Fruit fly (Drosophila melanogaster) whole organism, embryonic: Measurements from ENCODE around the gene CG14300.
A peak's percentile ranks its signal among the peaks of the same experiment; 100 is the strongest.

ENCODE experiments used
- Abd-B ChIP-seq: fragments of 200-800 bp; sonication (Bioruptor generic); optimal IDR thresholded peaks from 2 replicates; lab custom pipeline; 2018; ENCODE audit warnings: missing biosample characterization, mild to moderate bottlenecking, missing genetic modification characterization, moderate library complexity
- Aef1 ChIP-seq: fragments of 200-800 bp; sonication (Bioruptor generic); IDR thresholded peaks from 3 replicates; pipeline ENCODE4 v1.3.6; 2022; ENCODE audit warnings: missing biosample characterization, missing genetic modification characterization
- BtbVII ChIP-seq: fragments of 200-800 bp; sonication (Bioruptor generic); optimal IDR thresholded peaks from 3 replicates; lab custom pipeline; 2017; ENCODE audit warnings: missing biosample characterization, mild to moderate bottlenecking, missing genetic modification characterization
- CG11560 ChIP-seq: fragments of 200-800 bp; sonication (Bioruptor generic); IDR thresholded peaks from 3 replicates; pipeline ENCODE4 v1.3.6; 2022; ENCODE audit warnings: missing biosample characterization, missing genetic modification characterization
- CG12219 ChIP-seq: fragments of 200-800 bp; sonication (Bioruptor generic); optimal IDR thresholded peaks from 3 replicates; lab custom pipeline; 2018; ENCODE audit warnings: missing biosample characterization, mild to moderate bottlenecking, missing genetic modification characterization
- CG14965 ChIP-seq: fragments of 200-800 bp; sonication (Bioruptor generic); optimal IDR thresholded peaks from 2 replicates; lab custom pipeline; 2016; ENCODE audit warnings: missing biosample characterization, missing genetic modification characterization, borderline replicate concordance
- CG15073 ChIP-seq: fragments of 200-800 bp; sonication (Bioruptor generic); optimal IDR thresholded peaks from 2 replicates; lab custom pipeline; 2016; ENCODE audit warnings: missing biosample characterization, missing genetic modification characterization
- CG1832 ChIP-seq: fragments of 200-800 bp; sonication (Bioruptor generic); optimal IDR thresholded peaks from 2 replicates; lab custom pipeline; 2017; ENCODE audit warnings: missing biosample characterization, mild to moderate bottlenecking, missing genetic modification characterization, inconsistent platforms
- CG18764 ChIP-seq: fragments of 200-800 bp; sonication (Bioruptor generic); optimal IDR thresholded peaks from 3 replicates; lab custom pipeline; 2016; ENCODE audit warnings: missing biosample characterization, missing genetic modification characterization
- CG31441 ChIP-seq: fragments of 200-800 bp; sonication (Bioruptor generic); IDR thresholded peaks from 2 replicates; pipeline ENCODE4 v1.3.6; 2022; ENCODE audit warnings: missing biosample characterization, missing genetic modification characterization
- CG34376 ChIP-seq: fragments of 200-800 bp; sonication (Bioruptor generic); optimal IDR thresholded peaks from 2 replicates; lab custom pipeline; 2018; ENCODE audit warnings: missing biosample characterization, mild to moderate bottlenecking, missing genetic modification characterization
- CG3726 ChIP-seq: fragments of 200-800 bp; sonication (Bioruptor generic); IDR thresholded peaks from 3 replicates; pipeline ENCODE4, ENCODE4 v1.3.6; 2022; ENCODE audit warnings: missing biosample characterization, missing genetic modification characterization
- CG6854 ChIP-seq: fragments of 200-800 bp; sonication (Bioruptor generic); optimal IDR thresholded peaks from 3 replicates; lab custom pipeline; 2017; ENCODE audit warnings: missing biosample characterization, mild to moderate bottlenecking, missing genetic modification characterization
- CG7556 ChIP-seq: fragments of 200-800 bp; sonication (Bioruptor generic); optimal IDR thresholded peaks from 2 replicates; lab custom pipeline; 2017; ENCODE audit warnings: missing biosample characterization, mild to moderate bottlenecking, missing genetic modification characterization
- CG9727 ChIP-seq: fragments of 200-800 bp; sonication (Bioruptor generic); optimal IDR thresholded peaks from 3 replicates; lab custom pipeline; 2017; ENCODE audit warnings: missing biosample characterization, mild to moderate bottlenecking, missing genetic modification characterization
- CkIIα-i1 ChIP-seq: fragments of 200-800 bp; sonication (Bioruptor generic); IDR thresholded peaks from 2 replicates; pipeline ENCODE4 v1.3.6; 2022; ENCODE audit warnings: missing biosample characterization, missing genetic modification characterization
- Drgx ChIP-seq: fragments of 200-800 bp; sonication (Bioruptor generic); IDR thresholded peaks from 2 replicates; pipeline ENCODE4 v1.3.6; 2022; ENCODE audit warnings: missing biosample characterization, missing genetic modification characterization
- Hr51 ChIP-seq, 2 experiments: fragments of 200-800 bp; sonication (Bioruptor generic); optimal IDR thresholded peaks; 2 replicates in 1 of 2; 3 replicates in 1 of 2; lab custom pipeline; 2016 to 2018; ENCODE audit warnings: missing biosample characterization in 2 of 2, missing genetic modification characterization in 2 of 2, mild to moderate bottlenecking in 1 of 2, moderate library complexity in 1 of 2
- Hr78 ChIP-seq, 2 experiments: fragments of 200-800 bp in 1 of 2; fragments of >200 bp in 1 of 2; sonication (Bioruptor generic) in 1 of 2; optimal IDR thresholded peaks; 2 replicates each; lab custom pipeline; 2017 to 2019; ENCODE audit warnings: missing biosample characterization in 2 of 2, missing genetic modification characterization in 2 of 2, mild to moderate bottlenecking in 1 of 2, moderate library complexity in 1 of 2
- Max ChIP-seq: fragments of 200-800 bp; sonication (Bioruptor generic); optimal IDR thresholded peaks from 2 replicates; lab custom pipeline; 2016; ENCODE audit warnings: missing biosample characterization, mild to moderate bottlenecking, missing genetic modification characterization
- NC2β ChIP-seq: fragments of 200-800 bp; sonication (Bioruptor generic); optimal IDR thresholded peaks from 2 replicates; lab custom pipeline; 2016; ENCODE audit warnings: missing biosample characterization, missing genetic modification characterization
- Optix ChIP-seq: fragments of 200-800 bp; sonication (Bioruptor generic); IDR thresholded peaks from 3 replicates; pipeline ENCODE4 v1.3.6; 2022; ENCODE audit warnings: missing biosample characterization, missing genetic modification characterization
- PHDP ChIP-seq: fragments of 200-800 bp; sonication (Bioruptor generic); optimal IDR thresholded peaks from 3 replicates; lab custom pipeline; 2018; ENCODE audit warnings: missing biosample characterization, mild to moderate bottlenecking, missing genetic modification characterization, moderate library complexity
- Six4 ChIP-seq: fragments of 200-800 bp; sonication (Bioruptor generic); optimal IDR thresholded peaks from 2 replicates; lab custom pipeline; 2016; ENCODE audit warnings: missing biosample characterization, missing genetic modification characterization
- Spps ChIP-seq: fragments of 200-800 bp; sonication (Bioruptor generic); optimal IDR thresholded peaks from 2 replicates; lab custom pipeline; 2018; ENCODE audit warnings: missing biosample characterization, mild to moderate bottlenecking, missing genetic modification characterization
- Taf1 ChIP-seq: fragments of 200-800 bp; sonication (Bioruptor generic); IDR thresholded peaks from 2 replicates; pipeline ENCODE4 v1.3.6; 2022; ENCODE audit warnings: missing biosample characterization, missing genetic modification characterization
- abd-A ChIP-seq: fragments of 200-800 bp; sonication (Bioruptor generic); optimal IDR thresholded peaks from 3 replicates; lab custom pipeline; 2019; ENCODE audit warnings: missing biosample characterization, mild to moderate bottlenecking, missing genetic modification characterization, moderate library complexity
- aop ChIP-seq: fragments of 200-800 bp; sonication (Bioruptor generic); IDR thresholded peaks from 2 replicates; pipeline ENCODE4 v1.3.6; 2022; ENCODE audit warnings: missing biosample characterization, missing genetic modification characterization
- ase ChIP-seq: fragments of 200-800 bp; sonication (Bioruptor generic); IDR thresholded peaks from 3 replicates; pipeline ENCODE4 v1.3.6; 2022; ENCODE audit warnings: missing biosample characterization, missing genetic modification characterization
- bigmax ChIP-seq: fragments of 200-800 bp; sonication (Bioruptor generic); optimal IDR thresholded peaks from 2 replicates; lab custom pipeline; 2018; ENCODE audit warnings: missing biosample characterization, mild to moderate bottlenecking, missing genetic modification characterization
- ci ChIP-seq: fragments of 200-800 bp; sonication (Bioruptor generic); IDR thresholded peaks from 3 replicates; pipeline ENCODE4 v1.3.6; 2022; ENCODE audit warnings: missing biosample characterization, missing genetic modification characterization
- crol ChIP-seq: fragments of 200-800 bp; sonication (Bioruptor generic); IDR thresholded peaks from 2 replicates; pipeline ENCODE4 v1.3.6; 2022; ENCODE audit warnings: missing biosample characterization, missing genetic modification characterization
- dimm ChIP-seq: fragments of 200-800 bp; sonication (Bioruptor generic); IDR thresholded peaks from 2 replicates; pipeline ENCODE4 v1.3.6; 2022; ENCODE audit warnings: missing biosample characterization, missing genetic modification characterization
- eyg ChIP-seq: fragments of 200-800 bp; sonication (Bioruptor generic); optimal IDR thresholded peaks from 3 replicates; lab custom pipeline; 2016; ENCODE audit warnings: missing biosample characterization, missing genetic modification characterization
- fd96Cb ChIP-seq: fragments of 200-800 bp; sonication (Bioruptor generic); optimal IDR thresholded peaks from 2 replicates; lab custom pipeline; 2018; ENCODE audit warnings: missing biosample characterization, mild to moderate bottlenecking, missing genetic modification characterization, moderate library complexity
- gce ChIP-seq: fragments of 200-800 bp; sonication (Bioruptor generic); IDR thresholded peaks from 3 replicates; pipeline ENCODE4 v1.3.6; 2022; ENCODE audit warnings: missing biosample characterization, missing genetic modification characterization
- gfzf ChIP-seq: fragments of 200-800 bp; sonication (Bioruptor generic); optimal IDR thresholded peaks from 2 replicates; lab custom pipeline; 2016; ENCODE audit warnings: missing biosample characterization, mild to moderate bottlenecking, missing genetic modification characterization, moderate library complexity
- gsb-n ChIP-seq: fragments of 200-800 bp; sonication (Bioruptor generic); optimal IDR thresholded peaks from 3 replicates; lab custom pipeline; 2018; ENCODE audit warnings: missing biosample characterization, mild to moderate bottlenecking, missing genetic modification characterization
- gt ChIP-seq: fragments of 200-800 bp; sonication (Bioruptor generic); IDR thresholded peaks from 2 replicates; pipeline ENCODE4 v1.3.6; 2022; ENCODE audit warnings: missing biosample characterization, missing genetic modification characterization
- ken ChIP-seq: fragments of 200-800 bp; sonication (Bioruptor generic); IDR thresholded peaks from 3 replicates; pipeline ENCODE4 v1.3.6; 2022; ENCODE audit warnings: missing biosample characterization, missing genetic modification characterization
- mam ChIP-seq: fragments of 200-800 bp; sonication (Bioruptor generic); optimal IDR thresholded peaks from 3 replicates; lab custom pipeline; 2016; ENCODE audit warnings: missing biosample characterization, missing genetic modification characterization
- oc ChIP-seq: fragments of 200-800 bp; sonication (Bioruptor generic); optimal IDR thresholded peaks from 2 replicates; lab custom pipeline; 2018; ENCODE audit warnings: missing biosample characterization, mild to moderate bottlenecking, missing genetic modification characterization, moderate library complexity
- phol ChIP-seq: fragments of 200-800 bp; sonication (Bioruptor generic); optimal IDR thresholded peaks from 3 replicates; lab custom pipeline; 2018; ENCODE audit warnings: missing biosample characterization, mild to moderate bottlenecking, missing genetic modification characterization, moderate library complexity
- schlank ChIP-seq: fragments of 200-800 bp; sonication (Bioruptor generic); optimal IDR thresholded peaks from 2 replicates; lab custom pipeline; 2018; ENCODE audit warnings: missing biosample characterization, mild to moderate bottlenecking, missing genetic modification characterization
- sima ChIP-seq: fragments of 200-800 bp; sonication (Bioruptor generic); optimal IDR thresholded peaks from 2 replicates; lab custom pipeline; 2016; ENCODE audit warnings: missing biosample characterization, missing genetic modification characterization
- stc ChIP-seq: fragments of 200-800 bp; sonication (Bioruptor generic); IDR thresholded peaks from 2 replicates; pipeline ENCODE4 v1.3.6; 2022; ENCODE audit warnings: missing biosample characterization, missing genetic modification characterization
- trh ChIP-seq: fragments of 200-800 bp; sonication (Bioruptor generic); optimal IDR thresholded peaks from 2 replicates; lab custom pipeline; 2016; ENCODE audit warnings: missing biosample characterization, missing genetic modification characterization
- tx ChIP-seq: fragments of 200-800 bp; sonication (Bioruptor generic); optimal IDR thresholded peaks from 2 replicates; lab custom pipeline; 2016; ENCODE audit warnings: missing biosample characterization, missing genetic modification characterization
- unc-4 ChIP-seq: fragments of 200-800 bp; sonication (Bioruptor generic); IDR thresholded peaks from 2 replicates; pipeline ENCODE4 v1.3.6; 2022; ENCODE audit warnings: missing biosample characterization, missing genetic modification characterization; ENCODE audit not compliant: partially characterized antibody
- wek ChIP-seq: fragments of 200-800 bp; sonication (Bioruptor generic); optimal IDR thresholded peaks from 3 replicates; lab custom pipeline; 2018; ENCODE audit warnings: missing biosample characterization, mild to moderate bottlenecking, missing genetic modification characterization, moderate library complexity

The CG14300 gene

DNA sequence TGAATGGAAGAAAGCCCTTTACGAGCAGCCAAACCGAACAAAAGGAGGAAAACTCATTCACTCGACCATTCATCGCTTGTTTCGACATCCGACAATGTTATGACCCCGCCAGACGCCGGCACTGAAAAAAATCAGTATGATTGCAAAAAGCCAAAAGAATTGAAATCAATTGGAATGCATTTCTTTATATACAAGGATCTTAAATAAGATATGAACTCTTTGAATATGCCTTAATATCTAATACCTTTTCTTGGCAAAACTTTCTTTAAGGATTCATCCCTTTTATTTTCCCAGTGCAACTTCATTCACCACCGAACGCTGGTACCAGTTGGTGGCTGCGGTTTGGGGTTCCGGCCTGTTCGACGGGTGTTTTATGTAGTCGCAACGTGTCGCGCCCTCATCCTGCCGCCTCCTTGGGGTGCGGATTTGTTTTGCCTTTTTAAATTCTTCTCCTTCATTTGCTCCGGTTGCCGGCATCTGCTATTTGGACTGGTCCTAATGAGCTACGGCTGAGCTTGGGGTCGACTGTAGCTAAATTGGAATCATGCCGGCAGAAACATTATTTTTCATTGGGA is 26.3 kb upstream of the CG14300 start (continued):
- TF ChIP-seq Six4 (peak; percentile 68), CkIIα-i1 (GFP tag; lab: Robert Waterston, UW) (no peak), CG7556 (peak; percentile 95), CG11560 (tag; lab: Robert Waterston, UW) (peak; percentile 71), wek (GFP tag; lab: Kevin White, UChicago) (peak; percentile 77), gsb-n (peak; percentile 74), stc (GFP tag; lab: Robert Waterston, UW) (peak; percentile 78), Taf1 (GFP tag; lab: Robert Waterston, UW) (peak; percentile 74), fd96Cb (tag; lab: Kevin White, UChicago) (peak; percentile 83), Aef1 (GFP tag; lab: Robert Waterston, UW) (peak; percentile 67), gt (peak; percentile 59), crol (GFP tag; lab: Robert Waterston, UW) (no peak), Hr51 (GFP tag; optimal IDR thresholded peaks at IDR 0.05; lab: Kevin White, UChicago) (peak; percentile 67 to 89), eyg (GFP tag; lab: Kevin White, UChicago) (peak; percentile 77), sima (GFP tag; lab: Kevin White, UChicago) (peak; percentile 30), CG1832 (GFP tag; lab: Kevin White, UChicago) (no peak), CG6854 (GFP tag; lab: Kevin White, UChicago) (peak; percentile 86), BtbVII (GFP tag; lab: Kevin White, UChicago) (peak; percentile 89), ken (peak; percentile 81), Abd-B (GFP tag; lab: Kevin White, UChicago) (peak; percentile 81), oc (tag; lab: Kevin White, UChicago) (peak; percentile 78), unc-4 (GFP tag; lab: Robert Waterston, UW) (no peak), dimm (GFP tag; lab: Robert Waterston, UW) (peak; percentile 65), tx (GFP tag; lab: Kevin White, UChicago) (peak; percentile 72), gfzf (no peak), mam (GFP tag; lab: Kevin White, UChicago) (peak; percentile 88), Optix (peak; percentile 66; the same call in 1 of the 3 replicates), Max (GFP tag; lab: Kevin White, UChicago) (peak; percentile 74), phol (tag; lab: Kevin White, UChicago) (peak; percentile 81), abd-A (tag; lab: Kevin White, UChicago) (peak; percentile 97), gce (peak; percentile 60; the same call in 1 of the 3 replicates), CG15073 (GFP tag; lab: Kevin White, UChicago) (peak; percentile 29), CG14965 (GFP tag; lab: Kevin White, UChicago) (peak; percentile 25), aop (no peak), schlank (tag; lab: Kevin White, UChicago) (peak; percentile 75), bigmax (GFP tag; lab: Kevin White, UChicago) (no peak), ci (GFP tag; lab: Robert Waterston, UW) (peak; percentile 92), CG12219 (peak; percentile 87), ase (GFP tag; lab: Robert Waterston, UW) (peak; percentile 76; the same call in 2 of the 3 replicates), Drgx (GFP tag; lab: Robert Waterston, UW) (no peak), trh (no peak), Spps (tag; lab: Kevin White, UChicago) (peak; percentile 31), Hr78 (GFP tag; optimal IDR thresholded peaks at IDR 0.05; lab: Kevin White, UChicago) (no peak), PHDP (peak; percentile 93), CG31441 (GFP tag; lab: Robert Waterston, UW) (peak; percentile 89), CG34376 (GFP tag; lab: Kevin White, UChicago) (peak; percentile 87), NC2β (GFP tag; lab: Kevin White, UChicago) (peak; percentile 68), CG9727 (peak; percentile 82), CG18764 (GFP tag; lab: Kevin White, UChicago) (peak; percentile 57), CG3726 (0 out of 3 replicates have a peak, but pooled peaks have one; percentile 57)
